Worm (Caenorhabditis elegans) whole organism, midembryonic: ENCODE results near the gene F21C10.5.

ENCODE experiments used
- T22C8.4 ChIP-seq: fragments of 200-800 bp; sonication (Bioruptor generic); IDR thresholded peaks from 2 replicates; pipeline ENCODE4 v1.3.6; 2022; ENCODE audit warnings: missing genetic modification characterization, missing compliant biosample characterization
- cog-1 ChIP-seq: sonication (generic microtip); optimal IDR thresholded peaks from 2 replicates; lab custom pipeline; 2016; ENCODE audit warnings: missing genetic modification characterization, missing compliant biosample characterization
- flt-1 ChIP-seq: fragments of 200-800 bp; sonication (Bioruptor generic); IDR thresholded peaks from 2 replicates; pipeline ENCODE4 v1.3.6; 2022; ENCODE audit warnings: missing genetic modification characterization, missing compliant biosample characterization
- klf-2 ChIP-seq: fragments of 200-800 bp; sonication (Bioruptor generic); conservative IDR thresholded peaks from 2 replicates; pipeline ENCODE4 v1.3.6; 2022; ENCODE audit warnings: missing genetic modification reagents, missing genetic modification characterization, missing compliant biosample characterization
- med-1 ChIP-seq: sonication (generic microtip); optimal IDR thresholded peaks from 2 replicates; lab custom pipeline; 2017; ENCODE audit warnings: missing genetic modification characterization, mild to moderate bottlenecking, missing compliant biosample characterization, antibody characterized with exemption, missing genetic modification reagents; ENCODE audit not compliant: insufficient read depth
- ref-1 ChIP-seq: fragments of 200-800 bp; sonication (Bioruptor generic); conservative IDR thresholded peaks from 2 replicates; pipeline ENCODE4 v1.3.6; 2022; ENCODE audit warnings: missing genetic modification reagents, missing genetic modification characterization, missing compliant biosample characterization
- tab-1 ChIP-seq: fragments of 200-800 bp; sonication (Bioruptor generic); IDR thresholded peaks from 2 replicates; pipeline ENCODE4 v1.3.6; 2022; ENCODE audit warnings: missing genetic modification characterization, missing compliant biosample characterization
- ztf-23 ChIP-seq: fragments of 200-800 bp; sonication (Bioruptor generic); IDR thresholded peaks from 2 replicates; pipeline ENCODE4 v1.3.6; 2022; ENCODE audit warnings: missing genetic modification reagents, missing genetic modification characterization, missing compliant biosample characterization
- ztf-29 ChIP-seq: fragments of 200-800 bp; sonication (Bioruptor generic); IDR thresholded peaks from 2 replicates; pipeline ENCODE4 v1.3.6; 2022; ENCODE audit warnings: missing genetic modification reagents, missing genetic modification characterization, missing compliant biosample characterization

DNA sequence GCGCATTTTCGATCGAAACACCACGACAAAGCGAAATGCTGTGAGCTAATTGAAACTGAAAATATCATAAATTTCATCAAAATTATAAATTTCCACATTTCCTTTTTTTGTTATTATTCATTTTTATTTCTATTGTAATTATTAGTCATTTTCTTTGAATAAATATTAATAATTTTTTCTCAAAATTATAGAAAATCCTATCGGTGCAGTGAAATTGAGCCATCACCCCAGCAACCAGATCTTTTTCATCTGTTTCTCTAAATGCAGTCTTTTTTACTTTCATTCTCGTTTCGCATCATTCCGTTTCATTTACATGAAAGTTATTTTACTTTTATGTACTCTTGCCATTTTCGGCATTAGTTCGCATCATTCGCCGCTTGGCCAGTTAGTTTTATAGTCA, 3.4 kb upstream of the F21C10.5 start, which contains the start of gene F21C10.13:
- no peak for TF ChIP-seq ref-1
- no peak for TF ChIP-seq T22C8.4 (GFP tag; lab: Robert Waterston, UW)
- no peak for TF ChIP-seq flt-1 (GFP tag; lab: Robert Waterston, UW)
- TF ChIP-seq ztf-29 (GFP tag; lab: Robert Waterston, UW), result no peak
- no peak for TF ChIP-seq tab-1 (GFP tag; lab: Robert Waterston, UW)
- TF ChIP-seq ztf-23, result no peak
- TF ChIP-seq med-1, result no peak
- no peak for TF ChIP-seq klf-2 (GFP tag; lab: Robert Waterston, UW)
- no peak for TF ChIP-seq cog-1 (tag; lab: Kevin White, UChicago)
